Fruit fly (Drosophila melanogaster) whole organism, embryonic: ENCODE data around the gene Dok.

Source experiments
- CG1024 ChIP-seq: fragments of 200-800 bp; sonication (Bioruptor generic); IDR thresholded peaks from 2 replicates; pipeline ENCODE4 v1.3.6; 2022; ENCODE audit warnings: missing biosample characterization, missing genetic modification characterization
- CG10654 ChIP-seq: fragments of 200-800 bp; sonication (Bioruptor generic); optimal IDR thresholded peaks from 2 replicates; lab custom pipeline; 2016; ENCODE audit warnings: missing biosample characterization, missing genetic modification characterization
- CG11456 ChIP-seq: fragments of 200-800 bp; sonication (Bioruptor generic); IDR thresholded peaks from 3 replicates; pipeline ENCODE4 v1.3.6; 2022; ENCODE audit warnings: missing biosample characterization, missing genetic modification characterization
- CG12236 ChIP-seq: fragments of 200-800 bp; sonication (Bioruptor generic); optimal IDR thresholded peaks from 2 replicates; lab custom pipeline; 2016; ENCODE audit warnings: missing biosample characterization, missing genetic modification characterization
- CG12299 ChIP-seq: fragments of 200-800 bp; sonication (Bioruptor generic); optimal IDR thresholded peaks from 2 replicates; lab custom pipeline; 2018; ENCODE audit warnings: missing biosample characterization, mild to moderate bottlenecking, missing genetic modification characterization
- CG12744 ChIP-seq: fragments of 200-800 bp; sonication (Bioruptor generic); optimal IDR thresholded peaks from 2 replicates; lab custom pipeline; 2016; ENCODE audit warnings: missing biosample characterization, missing genetic modification characterization
- CG12942 ChIP-seq: fragments of 200-800 bp; sonication (Bioruptor generic); optimal IDR thresholded peaks from 3 replicates; lab custom pipeline; 2016; ENCODE audit warnings: missing biosample characterization, missing genetic modification characterization
- CG13123 ChIP-seq: fragments of 200-800 bp; sonication (Bioruptor generic); optimal IDR thresholded peaks from 2 replicates; lab custom pipeline; 2016; ENCODE audit warnings: missing biosample characterization, missing genetic modification characterization
- CG14050 ChIP-seq: fragments of 200-800 bp; sonication (Bioruptor generic); IDR thresholded peaks from 3 replicates; pipeline ENCODE4 v1.3.6; 2022; ENCODE audit warnings: missing biosample characterization, missing genetic modification characterization
- CG14667 ChIP-seq: fragments of 200-800 bp; sonication (Bioruptor generic); IDR thresholded peaks from 2 replicates; pipeline ENCODE4 v1.3.6; 2022; ENCODE audit warnings: missing biosample characterization, missing genetic modification characterization
- CG16863 ChIP-seq: fragments of 200-800 bp; sonication (Bioruptor generic); optimal IDR thresholded peaks from 3 replicates; lab custom pipeline; 2016; ENCODE audit warnings: missing biosample characterization, missing genetic modification characterization
- CG18262 ChIP-seq: fragments of 200-800 bp; optimal IDR thresholded peaks from 3 replicates; lab custom pipeline; 2019; ENCODE audit warnings: missing biosample characterization, mild to moderate bottlenecking, missing genetic modification characterization, moderate library complexity
- CG2116 ChIP-seq: fragments of 200-800 bp; sonication (Bioruptor generic); optimal IDR thresholded peaks from 3 replicates; lab custom pipeline; 2018; ENCODE audit warnings: missing biosample characterization, mild to moderate bottlenecking, missing genetic modification characterization
- CG5180 ChIP-seq: fragments of 200-800 bp; sonication (Bioruptor generic); optimal IDR thresholded peaks from 3 replicates; lab custom pipeline; 2017; ENCODE audit warnings: missing biosample characterization, missing genetic modification characterization, mild to moderate bottlenecking, moderate library complexity, missing genetic modification reagents
- CG6854 ChIP-seq: fragments of 200-800 bp; sonication (Bioruptor generic); optimal IDR thresholded peaks from 3 replicates; lab custom pipeline; 2017; ENCODE audit warnings: missing biosample characterization, mild to moderate bottlenecking, missing genetic modification characterization
- CG7372 ChIP-seq: fragments of 200-800 bp; sonication (Bioruptor generic); IDR thresholded peaks from 2 replicates; pipeline ENCODE4 v1.3.6; 2022; ENCODE audit warnings: missing biosample characterization, missing genetic modification characterization
- CG7963 ChIP-seq: fragments of 200-800 bp; sonication (Bioruptor generic); IDR thresholded peaks from 3 replicates; pipeline ENCODE4 v1.3.6; 2022; ENCODE audit warnings: missing biosample characterization, missing genetic modification characterization; ENCODE audit not compliant: partially characterized antibody
- CG9215 ChIP-seq: fragments of 200-800 bp; sonication (Bioruptor generic); IDR thresholded peaks from 2 replicates; pipeline ENCODE4 v1.3.6; 2022; ENCODE audit warnings: missing biosample characterization, missing genetic modification characterization
- Dad ChIP-seq: fragments of 200-800 bp; sonication (Bioruptor generic); optimal IDR thresholded peaks from 3 replicates; lab custom pipeline; 2016; ENCODE audit warnings: missing biosample characterization, missing genetic modification characterization
- Dbx ChIP-seq: fragments of 200-800 bp; sonication (Bioruptor generic); IDR thresholded peaks from 3 replicates; pipeline ENCODE4 v1.3.6; 2022; ENCODE audit warnings: missing biosample characterization, missing genetic modification characterization
- Gug ChIP-seq: fragments of 200-800 bp; sonication (Bioruptor generic); IDR thresholded peaks from 4 replicates; pipeline ENCODE4 v1.3.6; 2022; ENCODE audit warnings: missing biosample characterization, missing genetic modification characterization
- HmgZ ChIP-seq: fragments of 200-800 bp; sonication (Bioruptor generic); optimal IDR thresholded peaks from 2 replicates; lab custom pipeline; 2018; ENCODE audit warnings: missing biosample characterization, mild to moderate bottlenecking, missing genetic modification characterization
- MESR4 ChIP-seq: fragments of 200-800 bp; sonication (Bioruptor generic); optimal IDR thresholded peaks from 2 replicates; lab custom pipeline; 2018; ENCODE audit warnings: missing biosample characterization, mild to moderate bottlenecking, missing genetic modification characterization, moderate library complexity
- Meics ChIP-seq: fragments of 200-800 bp; sonication (Bioruptor generic); optimal IDR thresholded peaks from 2 replicates; lab custom pipeline; 2017; ENCODE audit warnings: missing biosample characterization, mild to moderate bottlenecking, missing genetic modification characterization
- NK7.1 ChIP-seq: fragments of 200-800 bp; sonication (Bioruptor generic); optimal IDR thresholded peaks from 3 replicates; lab custom pipeline; 2016; ENCODE audit warnings: missing biosample characterization, missing genetic modification characterization
- Nf-YC ChIP-seq: fragments of 200-800 bp; optimal IDR thresholded peaks from 3 replicates; lab custom pipeline; 2019; ENCODE audit warnings: missing biosample characterization, mild to moderate bottlenecking, missing genetic modification characterization, moderate library complexity
- Sox100B ChIP-seq: fragments of 200-800 bp; sonication (Bioruptor generic); optimal IDR thresholded peaks from 3 replicates; lab custom pipeline; 2018; ENCODE audit warnings: missing biosample characterization, mild to moderate bottlenecking, missing genetic modification characterization
- Trl ChIP-seq, 3 experiments: fragments of >200 bp in 2 of 3; fragments of 200-800 bp in 1 of 3; sonication (Bioruptor generic) in 1 of 3; optimal IDR thresholded peaks; 2 replicates in 1 of 3; 3 replicates in 2 of 3; lab custom pipeline; 2016 to 2017; ENCODE audit warnings: missing biosample characterization in 1 of 3, missing genetic modification characterization in 1 of 3
- Usf ChIP-seq: fragments of 200-800 bp; sonication (Bioruptor generic); optimal IDR thresholded peaks from 2 replicates; lab custom pipeline; 2017; ENCODE audit warnings: missing genotype, missing biosample characterization, missing genetic modification characterization
- ac ChIP-seq: fragments of 200-800 bp; sonication (Bioruptor generic); optimal IDR thresholded peaks from 3 replicates; lab custom pipeline; 2017; ENCODE audit warnings: missing biosample characterization, mild to moderate bottlenecking, missing genetic modification characterization
- amos ChIP-seq: fragments of 200-800 bp; sonication (Bioruptor generic); IDR thresholded peaks from 2 replicates; pipeline ENCODE4 v1.3.6; 2022; ENCODE audit warnings: missing biosample characterization, missing genetic modification characterization; ENCODE audit not compliant: partially characterized antibody
- cas ChIP-seq: fragments of 200-800 bp; sonication (Bioruptor generic); IDR thresholded peaks from 2 replicates; pipeline ENCODE4 v1.3.6; 2022; ENCODE audit warnings: missing biosample characterization, missing genetic modification characterization
- ems ChIP-seq: fragments of 200-800 bp; sonication (Bioruptor generic); optimal IDR thresholded peaks from 3 replicates; lab custom pipeline; 2016; ENCODE audit warnings: missing biosample characterization, missing genetic modification characterization
- fu2 ChIP-seq: fragments of 200-800 bp; sonication (Bioruptor generic); optimal IDR thresholded peaks from 2 replicates; lab custom pipeline; 2016; ENCODE audit warnings: missing biosample characterization, missing genetic modification characterization
- gro ChIP-seq: fragments of 200-800 bp; sonication (Bioruptor generic); optimal IDR thresholded peaks from 2 replicates; lab custom pipeline; 2016; ENCODE audit warnings: missing biosample characterization, missing genetic modification characterization
- gsb ChIP-seq: fragments of 200-800 bp; sonication (Bioruptor generic); IDR thresholded peaks from 2 replicates; pipeline ENCODE4 v1.3.6; 2022; ENCODE audit warnings: missing biosample characterization, missing genetic modification characterization
- inv ChIP-seq: fragments of 200-800 bp; sonication (Bioruptor generic); IDR thresholded peaks from 2 replicates; pipeline ENCODE4 v1.3.6; 2022; ENCODE audit warnings: missing biosample characterization, missing genetic modification characterization; ENCODE audit not compliant: partially characterized antibody
- kah ChIP-seq: fragments of 200-800 bp; sonication (Bioruptor generic); optimal IDR thresholded peaks from 2 replicates; lab custom pipeline; 2018; ENCODE audit warnings: missing biosample characterization, mild to moderate bottlenecking, missing genetic modification characterization
- nau ChIP-seq: fragments of 200-800 bp; sonication (Bioruptor generic); optimal IDR thresholded peaks from 3 replicates; lab custom pipeline; 2017; ENCODE audit warnings: missing biosample characterization, mild to moderate bottlenecking, missing genetic modification characterization, missing genetic modification reagents
- nom ChIP-seq: fragments of 200-800 bp; sonication (Bioruptor generic); optimal IDR thresholded peaks from 2 replicates; lab custom pipeline; 2017; ENCODE audit warnings: missing biosample characterization, missing genetic modification characterization, mild to moderate bottlenecking, moderate library complexity, missing genetic modification reagents
- org-1 ChIP-seq: fragments of 200-800 bp; sonication (Bioruptor generic); optimal IDR thresholded peaks from 2 replicates; lab custom pipeline; 2017; ENCODE audit warnings: missing biosample characterization, missing genetic modification characterization
- otp ChIP-seq: fragments of 200-800 bp; sonication (Bioruptor generic); IDR thresholded peaks from 3 replicates; pipeline ENCODE4, ENCODE4 v1.3.6; 2022; ENCODE audit warnings: missing biosample characterization, missing genetic modification characterization
- p53 ChIP-seq: fragments of 200-800 bp; sonication (Bioruptor generic); optimal IDR thresholded peaks from 2 replicates; lab custom pipeline; 2016; ENCODE audit warnings: missing biosample characterization, missing genetic modification characterization
- pan ChIP-seq, 4 experiments: fragments of >200 bp in 3 of 4; fragments of 200-800 bp in 1 of 4; sonication (Bioruptor generic) in 1 of 4; optimal IDR thresholded peaks in 3 of 4; IDR thresholded peaks in 1 of 4; 2 replicates each; pipeline versions ENCODE4 v1.3.6 to Lab custom; 2017 to 2022; ENCODE audit warnings: missing biosample characterization in 2 of 4, missing genetic modification characterization in 2 of 4, mixed read lengths in 1 of 4
- sd ChIP-seq: fragments of 200-800 bp; sonication (Bioruptor generic); optimal IDR thresholded peaks from 3 replicates; lab custom pipeline; 2018; ENCODE audit warnings: missing biosample characterization, mild to moderate bottlenecking, missing genetic modification characterization, moderate library complexity
- sob ChIP-seq: fragments of 200-800 bp; sonication (Bioruptor generic); IDR thresholded peaks from 2 replicates; pipeline ENCODE4 v1.3.6; 2022; ENCODE audit warnings: missing biosample characterization, missing genetic modification characterization
- sr ChIP-seq: fragments of 200-800 bp; sonication (Bioruptor generic); IDR thresholded peaks from 3 replicates; pipeline ENCODE4 v1.3.6; 2022; ENCODE audit warnings: missing biosample characterization, missing genetic modification characterization
- ssp ChIP-seq: fragments of 200-800 bp; sonication (Bioruptor generic); IDR thresholded peaks from 2 replicates; pipeline ENCODE4 v1.3.6; 2022; ENCODE audit warnings: missing biosample characterization, missing genetic modification characterization
- zen ChIP-seq: fragments of 200-800 bp; sonication (Bioruptor generic); optimal IDR thresholded peaks from 3 replicates; lab custom pipeline; 2018; ENCODE audit warnings: missing biosample characterization, mild to moderate bottlenecking, missing genetic modification characterization, moderate library complexity
- zen2 ChIP-seq: fragments of 200-800 bp; sonication (Bioruptor generic); IDR thresholded peaks from 3 replicates; pipeline ENCODE4 v1.3.6; 2022; ENCODE audit warnings: missing biosample characterization, missing genetic modification characterization; ENCODE audit not compliant: partially characterized antibody

Gene Dok

dm6 chrX:7324816-7325246 is 817 bp downstream of the Dok start (continued):
- TF ChIP-seq nom (GFP tag; lab: Kevin White, UChicago) (peak; percentile 97), CG12299 (tag; lab: Kevin White, UChicago) (peak; percentile 95), Usf (GFP tag; lab: Kevin White, UChicago) (peak; percentile 90), Trl (optimal IDR thresholded peaks at IDR 0.05; lab: Kevin White, UChicago) (no peak), Trl (GFP tag; optimal IDR thresholded peaks at IDR 0.05; lab: Kevin White, UChicago) (peak; percentile 74), Gug (GFP tag; lab: Robert Waterston, UW) (peak; percentile 74), inv (GFP tag; lab: Robert Waterston, UW) (no peak), Nf-YC (tag; lab: Kevin White, UChicago) (peak; percentile 85), CG16863 (GFP tag; lab: Kevin White, UChicago) (peak; percentile 79), CG9215 (GFP tag; lab: Robert Waterston, UW) (peak; percentile 84), CG11456 (GFP tag; lab: Robert Waterston, UW) (peak; percentile 88), Dbx (peak; percentile 88), CG12236 (GFP tag; lab: Kevin White, UChicago) (peak; percentile 75), CG7372 (peak; percentile 91), sd (tag; lab: Kevin White, UChicago) (peak; percentile 94), CG5180 (GFP tag; lab: Kevin White, UChicago) (peak; percentile 90), HmgZ (peak; percentile 97), CG12744 (GFP tag; lab: Kevin White, UChicago) (peak; percentile 86), CG13123 (GFP tag; lab: Kevin White, UChicago) (peak; percentile 87), org-1 (GFP tag; lab: Kevin White, UChicago) (peak; percentile 94), sob (peak; percentile 96), NK7.1 (peak; percentile 66), CG1024 (peak; percentile 85), p53 (GFP tag; lab: Kevin White, UChicago) (peak; percentile 33), fu2 (GFP tag; lab: Kevin White, UChicago) (peak; percentile 55), CG14050 (GFP tag; lab: Robert Waterston, UW) (peak; percentile 92), ssp (GFP tag; lab: Robert Waterston, UW) (peak; percentile 86), CG2116 (GFP tag; lab: Kevin White, UChicago) (peak; percentile 61), MESR4 (GFP tag; lab: Kevin White, UChicago) (peak; percentile 46), gro (GFP tag; lab: Kevin White, UChicago) (peak; percentile 38), CG6854 (peak; percentile 92), zen2 (no peak), sr (GFP tag; lab: Robert Waterston, UW) (peak; percentile 80; the same call in 2 of the 3 replicates), Dad (GFP tag; lab: Kevin White, UChicago) (peak; percentile 77), zen (tag; lab: Kevin White, UChicago) (peak; percentile 97), otp (GFP tag; lab: Robert Waterston, UW) (peak; percentile 96), CG14667 (peak; percentile 94), amos (GFP tag; lab: Robert Waterston, UW) (no peak), nau (peak; percentile 95), CG7963 (no peak), CG10654 (GFP tag; lab: Kevin White, UChicago) (peak; percentile 93), CG12942 (GFP tag; lab: Kevin White, UChicago) (peak; percentile 87), ems (GFP tag; lab: Kevin White, UChicago) (peak; percentile 87), CG18262 (tag; lab: Kevin White, UChicago) (peak; percentile 99), ac (GFP tag; lab: Kevin White, UChicago) (peak; percentile 95), Sox100B (peak; percentile 96), Meics (peak; percentile 93), pan (optimal IDR thresholded peaks at IDR 0.05; lab: Kevin White, UChicago) (no peak), pan (GFP tag; optimal IDR thresholded peaks at IDR 0.05 in 1 of 2, IDR thresholded peaks at IDR 0.05 in 1 of 2) (peak in 1 of 2 experiments; percentile 96), cas (GFP tag; lab: Robert Waterston, UW) (peak; percentile 68; the same call in 1 of the 2 replicates), gsb (GFP tag; lab: Robert Waterston, UW) (peak; percentile 80), kah (GFP tag; lab: Kevin White, UChicago) (peak; percentile 95)
